Fruit fly (Drosophila melanogaster): ENCODE data around the gene CG43092.

The CG43092 gene

DNA sequence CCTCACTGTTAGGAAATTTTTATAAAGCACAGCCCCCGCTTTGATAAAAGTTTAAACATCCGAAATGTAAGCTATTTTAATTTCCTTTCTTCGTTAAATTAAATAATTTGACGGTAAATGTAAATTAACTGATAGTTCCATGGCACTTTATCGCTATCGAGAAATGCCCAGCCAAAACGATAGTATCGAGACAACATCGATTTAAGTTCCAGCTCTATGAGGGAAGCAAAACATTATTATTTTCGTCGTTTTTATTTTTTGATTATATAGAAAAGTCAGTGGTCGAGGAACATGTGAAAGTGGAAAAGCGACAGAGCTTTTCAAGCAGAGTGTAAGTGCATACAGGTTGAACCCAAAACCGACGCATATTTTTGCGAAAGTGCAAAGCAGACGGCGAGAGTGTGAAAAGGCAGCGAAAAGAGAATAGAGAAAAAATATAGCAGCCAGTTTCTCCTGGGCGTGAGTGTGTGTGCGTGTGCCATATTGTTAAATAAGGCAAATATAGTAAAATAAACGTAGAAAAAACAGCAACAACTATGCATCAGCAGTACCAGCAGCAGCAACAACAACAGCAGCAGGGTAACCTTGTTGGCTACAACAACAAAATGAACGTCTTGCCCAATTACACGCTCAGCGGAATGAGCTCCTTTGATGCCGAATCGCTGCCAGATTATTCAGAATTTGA, 42.6 kb downstream of the CG43092 start, which contains the start of gene CG45049 (continued):
- TF ChIP-seq run (tag; optimal IDR thresholded peaks at IDR 0.05) (no peak), rib (GFP tag; IDR thresholded peaks at IDR 0.05) (no peak), Hey (tag; optimal IDR thresholded peaks at IDR 0.05) (no peak), CG15073 (GFP tag; optimal IDR thresholded peaks at IDR 0.05) (no peak), CG32772 (GFP tag; IDR thresholded peaks at IDR 0.05) (no peak), ttk (GFP tag; IDR thresholded peaks at IDR 0.05) (no peak), CG12299 (tag; optimal IDR thresholded peaks at IDR 0.05) (no peak), CG15696 (tag; optimal IDR thresholded peaks at IDR 0.05) (no peak), pfk (GFP tag; optimal IDR thresholded peaks at IDR 0.05) (no peak), CG8924 (tag; optimal IDR thresholded peaks at IDR 0.05) (no peak), CG33213 (GFP tag; optimal IDR thresholded peaks at IDR 0.05) (no peak), Drgx (GFP tag; IDR thresholded peaks at IDR 0.05) (no peak), GATAe (GFP tag; conservative IDR thresholded peaks at IDR 0.05) (no peak), salm (tag; optimal IDR thresholded peaks at IDR 0.05) (no peak), crp (GFP tag; optimal IDR thresholded peaks at IDR 0.05) (no peak), emc (GFP tag; optimal IDR thresholded peaks at IDR 0.05) (no peak), nmo (GFP tag; optimal IDR thresholded peaks at IDR 0.05) (peak; percentile 25), HLH4C (GFP tag; IDR thresholded peaks at IDR 0.05; ENCODE audit: partially characterized antibody) (peak; percentile 87), Sry-δ (GFP tag; optimal IDR thresholded peaks at IDR 0.05) (peak; percentile 89), tna (GFP tag; IDR thresholded peaks at IDR 0.05; ENCODE audit: partially characterized antibody) (peak; percentile 91), Adf1 (GFP tag; IDR thresholded peaks at IDR 0.05) (no peak), B-H2 (GFP tag; optimal IDR thresholded peaks at IDR 0.05) (no peak), CG31224 (GFP tag; IDR thresholded peaks at IDR 0.05) (no peak), Med (GFP tag) (peak; percentile 57), fd102C (GFP tag; optimal IDR thresholded peaks at IDR 0.05) (no peak), CG9817 (tag; optimal IDR thresholded peaks at IDR 0.05) (no peak), row (GFP tag; IDR thresholded peaks at IDR 0.05) (peak; percentile 66), NC2β (GFP tag; optimal IDR thresholded peaks at IDR 0.05) (no peak), CG17328 (GFP tag; IDR thresholded peaks at IDR 0.05) (no peak), Dip3 (GFP tag; optimal IDR thresholded peaks at IDR 0.05) (no peak), tup (GFP tag; optimal IDR thresholded peaks at IDR 0.05) (no peak), hth (optimal IDR thresholded peaks at IDR 0.05) (no peak), Rfx (GFP tag; IDR thresholded peaks at IDR 0.05) (no peak), CG14441 (GFP tag; IDR thresholded peaks at IDR 0.05) (no peak), ERR (GFP tag; optimal IDR thresholded peaks at IDR 0.05) (no peak), Lhr (GFP tag; optimal IDR thresholded peaks at IDR 0.05) (no peak), CG2120 (GFP tag; optimal IDR thresholded peaks at IDR 0.05) (no peak), Deaf1 (tag; optimal IDR thresholded peaks at IDR 0.05) (no peak), CG2678 (tag; optimal IDR thresholded peaks at IDR 0.05) (no peak), ac (GFP tag; optimal IDR thresholded peaks at IDR 0.05) (no peak), Pdp1 (GFP tag; optimal IDR thresholded peaks at IDR 0.05) (peak in 1 of 2 experiments; percentile 12), ash1 (GFP tag; optimal IDR thresholded peaks at IDR 0.05) (no peak), Dad (GFP tag; optimal IDR thresholded peaks at IDR 0.05) (no peak), fu2 (GFP tag; optimal IDR thresholded peaks at IDR 0.05) (no peak), CG7357 (GFP tag; IDR thresholded peaks at IDR 0.05) (no peak), CoRest (tag; optimal IDR thresholded peaks at IDR 0.05) (no peak), CG34376 (GFP tag; optimal IDR thresholded peaks at IDR 0.05) (peak; percentile 42), CG15479 (GFP tag; optimal IDR thresholded peaks at IDR 0.05) (no peak), CG11723 (GFP tag; optimal IDR thresholded peaks at IDR 0.05) (no peak), zen (tag; optimal IDR thresholded peaks at IDR 0.05) (no peak), zfh2 (GFP tag; optimal IDR thresholded peaks at IDR 0.05) (peak; percentile 10)

All from whole organism, embryonic.